Fruit fly (Drosophila melanogaster): ENCODE data around the gene CG13674.

CG13674 gene

dm6 chr3L:8197779-8198279 is 21.0 kb downstream of the CG13674 start, which contains the start of the genes UbcE2M and Dhps (continued):
- TF ChIP-seq CG2120 (GFP tag; optimal IDR thresholded peaks at IDR 0.05) (peak; percentile 82), CG14441 (GFP tag; IDR thresholded peaks at IDR 0.05) (peak; percentile 63; the same call in 1 of the 2 replicates), Doc2 (GFP tag; IDR thresholded peaks at IDR 0.05) (no peak), CG1832 (GFP tag; optimal IDR thresholded peaks at IDR 0.05) (no peak), Drgx (GFP tag; IDR thresholded peaks at IDR 0.05) (no peak; the same call in 1 of the 2 replicates), Med (GFP tag) (peak; percentile 89), CG8478 (optimal IDR thresholded peaks at IDR 0.05) (no peak), Meics (GFP tag; optimal IDR thresholded peaks at IDR 0.05) (no peak), CG11560 (tag; IDR thresholded peaks at IDR 0.05) (no peak; the same call in 2 of the 3 replicates), CG9876 (GFP tag; optimal IDR thresholded peaks at IDR 0.05) (peak; percentile 67), Xrp1 (GFP tag; IDR thresholded peaks at IDR 0.05) (peak; percentile 62), CG9727 (GFP tag; optimal IDR thresholded peaks at IDR 0.05) (peak; percentile 76), CG3407 (GFP tag; optimal IDR thresholded peaks at IDR 0.05) (no peak), Poxn (GFP tag; IDR thresholded peaks at IDR 0.05) (peak; percentile 42; the same call in 1 of the 2 replicates), CG10209 (GFP tag; optimal IDR thresholded peaks at IDR 0.05) (peak; percentile 83), abd-A (tag; optimal IDR thresholded peaks at IDR 0.05) (no peak), pb (GFP tag; optimal IDR thresholded peaks at IDR 0.05) (no peak), danr (GFP tag; IDR thresholded peaks at IDR 0.05) (no peak), pum (GFP tag; optimal IDR thresholded peaks at IDR 0.05) (peak; percentile 38), seq (GFP tag; IDR thresholded peaks at IDR 0.05) (0 out of 2 replicates have a peak, but pooled peaks have one; percentile 26), gt (GFP tag; IDR thresholded peaks at IDR 0.05) (no peak), CG18262 (tag; optimal IDR thresholded peaks at IDR 0.05) (peak; percentile 65), chn (GFP tag; optimal IDR thresholded peaks at IDR 0.05) (peak; percentile 41), CG9437 (GFP tag; optimal IDR thresholded peaks at IDR 0.05) (peak; percentile 88), ATbp (GFP tag; optimal IDR thresholded peaks at IDR 0.05) (no peak), CG10543 (GFP tag; optimal IDR thresholded peaks at IDR 0.05) (peak; percentile 87), bbx (GFP tag; IDR thresholded peaks at IDR 0.05; ENCODE audit: partially characterized antibody) (peak; percentile 81), CG14014 (GFP tag; IDR thresholded peaks at IDR 0.05) (peak; percentile 48; the same call in 1 of the 2 replicates), Bdp1 (GFP tag; optimal IDR thresholded peaks at IDR 0.05) (no peak), pita (GFP tag; optimal IDR thresholded peaks at IDR 0.05) (no peak), unc-4 (GFP tag; IDR thresholded peaks at IDR 0.05; ENCODE audit: partially characterized antibody) (peak; percentile 68), Rfx (GFP tag; IDR thresholded peaks at IDR 0.05) (peak; percentile 87), CG7987 (GFP tag; optimal IDR thresholded peaks at IDR 0.05) (peak; percentile 2), CG1792 (GFP tag; optimal IDR thresholded peaks at IDR 0.05) (no peak), Max (GFP tag; optimal IDR thresholded peaks at IDR 0.05) (peak; percentile 73), CG34422 (GFP tag; IDR thresholded peaks at IDR 0.05) (peak; percentile 35; the same call in 1 of the 3 replicates), D (optimal IDR thresholded peaks at IDR 0.05) (no peak), D (GFP tag; optimal IDR thresholded peaks at IDR 0.05) (peak; percentile 52), CG10267 (tag; optimal IDR thresholded peaks at IDR 0.05) (peak; percentile 95), slp2 (GFP tag; optimal IDR thresholded peaks at IDR 0.05) (no peak), Sox100B (GFP tag; optimal IDR thresholded peaks at IDR 0.05) (no peak), ind (GFP tag; optimal IDR thresholded peaks at IDR 0.05) (peak; percentile 85), Bteb2 (GFP tag; optimal IDR thresholded peaks at IDR 0.05) (no peak), pfk (GFP tag; optimal IDR thresholded peaks at IDR 0.05) (no peak), CG10462 (GFP tag; optimal IDR thresholded peaks at IDR 0.05) (no peak), CG17328 (GFP tag; IDR thresholded peaks at IDR 0.05) (no peak), ken (GFP tag; IDR thresholded peaks at IDR 0.05) (peak; percentile 44; the same call in 1 of the 3 replicates), CG4854 (GFP tag; optimal IDR thresholded peaks at IDR 0.05) (peak; percentile 19), Dfd (GFP tag; optimal IDR thresholded peaks at IDR 0.05) (no peak), CG4424 (GFP tag; optimal IDR thresholded peaks at IDR 0.05) (peak; percentile 65), CG15479 (GFP tag; optimal IDR thresholded peaks at IDR 0.05) (no peak), salm (tag; optimal IDR thresholded peaks at IDR 0.05) (no peak)

Data from whole organism, embryonic.